Worm (Caenorhabditis elegans) whole organism, midembryonic: ENCODE measurements around the gene F35C8.8.

Experiments
- klf-2 ChIP-seq: fragments of 200-800 bp; sonication (Bioruptor generic); conservative IDR thresholded peaks from 2 replicates; pipeline ENCODE4 v1.3.6; 2022; ENCODE audit warnings: missing genetic modification reagents, missing genetic modification characterization, missing compliant biosample characterization
- ztf-29 ChIP-seq: fragments of 200-800 bp; sonication (Bioruptor generic); IDR thresholded peaks from 2 replicates; pipeline ENCODE4 v1.3.6; 2022; ENCODE audit warnings: missing genetic modification reagents, missing genetic modification characterization, missing compliant biosample characterization

DNA sequence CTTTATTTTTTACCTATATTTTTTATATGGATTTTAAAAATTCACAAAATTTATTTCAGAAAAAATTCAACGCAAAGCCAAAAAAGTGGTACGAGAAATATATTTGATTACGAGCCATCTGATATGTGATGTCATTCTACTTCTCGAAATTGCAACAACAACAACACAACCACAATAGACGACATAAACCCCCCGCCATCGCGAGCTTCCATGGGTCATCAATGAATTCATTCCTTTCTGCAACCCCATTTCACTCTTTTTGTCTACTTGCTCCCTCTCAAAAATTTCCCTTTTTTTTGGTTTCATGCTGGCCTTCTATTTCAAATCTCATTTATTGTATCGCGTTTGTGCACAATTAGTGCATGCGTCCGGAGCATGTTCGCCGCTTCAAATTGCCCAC is 24.6 kb downstream of the F35C8.8 start:
- TF ChIP-seq ztf-29 (GFP tag; lab: Robert Waterston, UW) = no peak
- TF ChIP-seq klf-2 = no peak
